Fruit fly (Drosophila melanogaster): ENCODE results near the gene Prp4k.

dm6 chr3L:225120-225519 lies 13.9 kb upstream of the Prp4k start:
- TF ChIP-seq CG8478 (optimal IDR thresholded peaks at IDR 0.05) (no peak), CTCF (optimal IDR thresholded peaks at IDR 0.05) (no peak)
